Worm (Caenorhabditis elegans) whole organism, L1 larva: ENCODE results near the gene F25B5.3.

ENCODE experiments used
- aly-2 ChIP-seq: fragments of 150-350 bp; optimal IDR thresholded peaks from 2 replicates; lab custom pipeline; 2014; ENCODE audit warnings: missing biosample characterization, missing genetic modification characterization
- ama-1 ChIP-seq: fragments of 150-350 bp; optimal IDR thresholded peaks from 2 replicates; lab custom pipeline; 2014
- blmp-1 ChIP-seq: fragments of 150-350 bp; optimal IDR thresholded peaks from 2 replicates; lab custom pipeline; 2014; ENCODE audit warnings: missing biosample characterization, missing genetic modification characterization
- ceh-63 ChIP-seq: fragments of 200-800 bp; sonication (Bioruptor generic); optimal IDR thresholded peaks from 2 replicates; lab custom pipeline; 2018; ENCODE audit warnings: mild to moderate bottlenecking, missing genetic modification characterization, missing compliant biosample characterization
- ceh-82 ChIP-seq, 3 experiments: fragments of 150-350 bp in 1 of 3; sonication (generic microtip) in 2 of 3; optimal IDR thresholded peaks; 2 replicates each; lab custom pipeline; 2014 to 2017; ENCODE audit warnings: missing biosample characterization in 3 of 3, missing genetic modification characterization in 3 of 3
- dsc-1 ChIP-seq: sonication (generic microtip); optimal IDR thresholded peaks from 2 replicates; lab custom pipeline; 2016; ENCODE audit warnings: mild to moderate bottlenecking, missing genetic modification characterization, missing compliant biosample characterization
- elt-2 ChIP-seq: sonication (generic microtip); optimal IDR thresholded peaks from 2 replicates; lab custom pipeline; 2016; ENCODE audit warnings: missing genetic modification characterization, mild to moderate bottlenecking, inconsistent platforms, missing compliant biosample characterization, missing genetic modification reagents
- elt-3 ChIP-seq, 6 experiments: fragments of 150-350 bp in 1 of 6; sonication (generic microtip); optimal IDR thresholded peaks; 2 replicates each; lab custom pipeline; 2017 to 2018; ENCODE audit warnings: missing biosample characterization in 6 of 6, missing genetic modification characterization in 6 of 6, inconsistent platforms in 1 of 6
- fkh-10 ChIP-seq: sonication (generic microtip); optimal IDR thresholded peaks from 2 replicates; lab custom pipeline; 2017; ENCODE audit warnings: missing biosample characterization, missing genetic modification reagents, missing genetic modification characterization
- hlh-4 ChIP-seq: sonication (generic microtip); optimal IDR thresholded peaks from 2 replicates; lab custom pipeline; 2016; ENCODE audit warnings: mild to moderate bottlenecking, missing genetic modification characterization, missing compliant biosample characterization
- hpl-2 ChIP-seq: fragments of 150-350 bp; optimal IDR thresholded peaks from 2 replicates; lab custom pipeline; 2014; ENCODE audit warnings: missing biosample characterization, missing genetic modification reagents, missing genetic modification characterization
- irx-1 ChIP-seq: sonication (generic microtip); optimal IDR thresholded peaks from 2 replicates; lab custom pipeline; 2016; ENCODE audit warnings: missing genetic modification characterization, missing compliant biosample characterization
- isw-1 ChIP-seq: fragments of 200-800 bp; sonication (Bioruptor generic); IDR thresholded peaks from 2 replicates; pipeline ENCODE4 v1.3.6; 2022; ENCODE audit warnings: missing genetic modification characterization, missing compliant biosample characterization
- lin-14 ChIP-seq: fragments of 200-800 bp; sonication (Bioruptor generic); optimal IDR thresholded peaks from 2 replicates; lab custom pipeline; 2018; ENCODE audit warnings: mild to moderate bottlenecking, missing genetic modification characterization, moderate library complexity, missing compliant biosample characterization
- lin-35 ChIP-seq, 2 experiments: fragments of 150-350 bp; optimal IDR thresholded peaks; 2 replicates each; lab custom pipeline; 2014; ENCODE audit warnings: missing biosample characterization in 2 of 2, missing genetic modification characterization in 2 of 2, missing genetic modification reagents in 2 of 2
- lsy-2 ChIP-seq, 2 experiments: fragments of 150-350 bp; optimal IDR thresholded peaks; 2 replicates each; lab custom pipeline; 2014; ENCODE audit warnings: missing biosample characterization in 2 of 2, missing genetic modification characterization in 2 of 2
- nhr-11 ChIP-seq: fragments of 150-350 bp; optimal IDR thresholded peaks from 2 replicates; lab custom pipeline; 2014; ENCODE audit warnings: missing biosample characterization, missing genetic modification characterization
- nhr-19 ChIP-seq: fragments of 200-800 bp; sonication (Bioruptor generic); conservative IDR thresholded peaks from 2 replicates; pipeline ENCODE4 v1.3.6; 2022; ENCODE audit warnings: missing genetic modification characterization, missing compliant biosample characterization
- nhr-20 ChIP-seq: sonication (generic microtip); optimal IDR thresholded peaks from 2 replicates; lab custom pipeline; 2016; ENCODE audit warnings: mild to moderate bottlenecking, missing genetic modification characterization, missing compliant biosample characterization
- nhr-47 ChIP-seq: sonication (generic microtip); optimal IDR thresholded peaks from 2 replicates; lab custom pipeline; 2016; ENCODE audit warnings: mild to moderate bottlenecking, missing genetic modification characterization, moderate library complexity, missing compliant biosample characterization
- nhr-71 ChIP-seq: sonication (generic microtip); optimal IDR thresholded peaks from 2 replicates; lab custom pipeline; 2016; ENCODE audit warnings: mild to moderate bottlenecking, missing genetic modification characterization, moderate library complexity, missing compliant biosample characterization
- nhr-77 ChIP-seq: fragments of 150-350 bp; optimal IDR thresholded peaks from 2 replicates; lab custom pipeline; 2014; ENCODE audit warnings: missing biosample characterization, missing genetic modification characterization
- nhr-85 ChIP-seq: sonication (generic microtip); peaks from one replicate; lab custom pipeline; 2016; ENCODE audit warnings: missing genetic modification characterization, inconsistent platforms, missing compliant biosample characterization
- snpc-4 ChIP-seq: fragments of 150-350 bp; optimal IDR thresholded peaks from 2 replicates; lab custom pipeline; 2014; ENCODE audit warnings: missing biosample characterization, missing genetic modification characterization
- snu-23 ChIP-seq: sonication (generic microtip); optimal IDR thresholded peaks from 2 replicates; lab custom pipeline; 2016; ENCODE audit warnings: missing genetic modification characterization, missing compliant biosample characterization
- sox-4 ChIP-seq: sonication (generic microtip); optimal IDR thresholded peaks from 2 replicates; lab custom pipeline; 2016; ENCODE audit warnings: missing genetic modification characterization, missing compliant biosample characterization
- sup-37 ChIP-seq: fragments of 200-800 bp; sonication (Bioruptor generic); optimal IDR thresholded peaks from 2 replicates; lab custom pipeline; 2018; ENCODE audit warnings: mild to moderate bottlenecking, missing genetic modification characterization, missing compliant biosample characterization
- tbx-2 ChIP-seq: sonication (generic microtip); optimal IDR thresholded peaks from 2 replicates; lab custom pipeline; 2016; ENCODE audit warnings: missing genetic modification characterization, missing compliant biosample characterization
- tlp-1 ChIP-seq: fragments of 150-350 bp; optimal IDR thresholded peaks from 2 replicates; lab custom pipeline; 2014; ENCODE audit warnings: missing biosample characterization, missing genetic modification characterization
- zag-1 ChIP-seq: fragments of 150-350 bp; optimal IDR thresholded peaks from 2 replicates; lab custom pipeline; 2014; ENCODE audit warnings: missing biosample characterization, missing genetic modification characterization
- zip-4 ChIP-seq: fragments of 200-800 bp; sonication (Bioruptor generic); optimal IDR thresholded peaks from 2 replicates; lab custom pipeline; 2018; ENCODE audit warnings: mild to moderate bottlenecking, missing genetic modification characterization, moderate library complexity, missing compliant biosample characterization
- ztf-11 ChIP-seq, 2 experiments: sonication (generic microtip); optimal IDR thresholded peaks; 2 replicates each; lab custom pipeline; 2016 to 2017; ENCODE audit warnings: missing genetic modification characterization in 2 of 2, missing biosample characterization in 1 of 2, missing compliant biosample characterization in 1 of 2
- ztf-4 ChIP-seq: fragments of 150-350 bp; optimal IDR thresholded peaks from 2 replicates; lab custom pipeline; 2014; ENCODE audit warnings: missing biosample characterization, missing genetic modification characterization

F25B5.3 gene

DNA sequence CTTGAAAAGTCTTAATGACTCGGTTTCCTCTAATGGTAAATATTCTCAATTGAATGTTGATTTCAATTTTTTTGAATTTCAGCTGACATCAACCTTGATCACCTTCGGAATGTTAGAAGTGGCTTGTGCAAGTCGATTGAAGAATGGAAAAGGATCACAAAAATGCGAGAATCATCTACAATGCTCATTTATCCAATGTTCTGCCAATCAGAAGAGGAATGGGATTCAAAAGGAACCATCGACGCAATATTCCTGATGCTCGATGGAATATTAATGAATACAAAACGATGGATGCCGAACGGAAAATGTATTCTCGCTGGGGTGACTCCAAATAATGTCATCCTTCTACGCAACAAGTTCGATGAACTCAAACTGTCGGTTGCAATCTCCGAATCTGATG, 12.9 kb downstream of the F25B5.3 start:
- TF ChIP-seq sup-37 (GFP tag; lab: Kevin White, UChicago) = no peak
- no peak for TF ChIP-seq hpl-2 (GFP tag; lab: Kevin White, UChicago)
- TF ChIP-seq sox-4 (tag; lab: Kevin White, UChicago) = no peak
- no peak for TF ChIP-seq zip-4
- no peak for TF ChIP-seq nhr-47
- TF ChIP-seq zag-1 (tag; lab: Kevin White, UChicago) = no peak
- TF ChIP-seq aly-2 (tag; lab: Kevin White, UChicago) = no peak
- no peak for TF ChIP-seq blmp-1 (tag; lab: Kevin White, UChicago)
- TF ChIP-seq nhr-77 (tag; lab: Kevin White, UChicago) = no peak
- no peak for TF ChIP-seq ama-1
- TF ChIP-seq ztf-11 (tag; optimal IDR thresholded peaks at IDR 0.05; lab: Kevin White, UChicago) = no peak
- no peak for TF ChIP-seq snpc-4

DNA sequence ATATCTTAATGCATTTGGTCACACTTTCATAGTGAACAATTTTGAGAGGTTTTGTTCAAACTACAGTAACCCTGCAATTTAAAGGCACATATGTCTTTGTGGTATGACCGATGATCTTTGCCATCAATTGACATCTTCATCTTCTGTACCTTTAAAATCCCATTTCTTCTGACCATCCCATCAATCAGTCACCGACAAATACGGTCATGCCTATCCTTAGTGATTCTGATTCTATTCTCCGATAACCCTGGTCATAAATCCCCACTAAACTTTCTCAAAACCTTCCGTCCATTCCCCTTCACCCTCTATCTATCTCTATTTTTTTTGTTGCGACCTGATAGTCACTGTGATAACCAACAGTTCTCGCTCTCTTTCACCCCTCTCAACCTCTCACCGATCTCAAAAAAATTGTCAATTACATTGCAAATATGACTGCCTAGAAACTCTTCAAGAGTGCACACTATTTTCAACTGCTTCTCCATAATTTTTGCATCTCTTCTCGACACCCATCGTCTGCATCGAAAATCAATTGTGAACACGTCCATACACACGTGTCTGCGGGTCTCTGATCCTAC, 15.5 kb downstream of the F25B5.3 start:
- TF ChIP-seq snu-23 (GFP tag; lab: Kevin White, UChicago) (peak; percentile 6), nhr-20 (peak; percentile 9), ztf-4 (tag; lab: Kevin White, UChicago) (no peak), nhr-85 (tag; lab: Kevin White, UChicago) (peak; percentile 72), lin-14 (GFP tag; lab: Kevin White, UChicago) (peak; percentile 40), blmp-1 (tag; lab: Kevin White, UChicago) (peak; percentile 91), lsy-2 (tag; optimal IDR thresholded peaks at IDR 0.05; lab: Kevin White, UChicago) (peak in 1 of 2 experiments; percentile 24), ceh-82 (tag; optimal IDR thresholded peaks at IDR 0.05; lab: Kevin White, UChicago) (no peak), elt-3 (tag; optimal IDR thresholded peaks at IDR 0.05; lab: Kevin White, UChicago) (peak in 3 of 6 experiments; percentile 10 to 53 (median 11)), nhr-71 (tag; lab: Kevin White, UChicago) (peak; percentile 20), hlh-4 (tag; lab: Kevin White, UChicago) (no peak)

DNA sequence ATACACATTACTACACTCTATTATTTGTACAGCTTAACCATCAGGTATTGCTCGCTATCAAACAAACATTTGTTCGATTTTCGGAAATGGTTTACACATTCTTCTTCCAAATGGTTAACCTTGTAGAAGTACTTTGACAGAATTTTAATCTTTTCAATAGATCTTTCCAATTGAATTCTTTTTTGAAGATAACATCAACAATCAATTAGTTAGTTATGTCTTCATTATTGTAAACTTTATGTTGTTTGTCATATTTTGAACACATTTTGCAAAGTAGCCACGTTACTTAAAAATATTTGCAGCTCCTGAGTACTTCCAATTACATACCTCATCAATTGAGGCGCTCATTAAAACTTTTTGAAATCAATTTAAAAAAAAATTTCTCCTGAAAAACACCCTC, 16.7 kb downstream of the F25B5.3 start:
- TF ChIP-seq isw-1 (GFP tag; lab: Robert Waterston, UW) = no peak
- TF ChIP-seq lin-14 (GFP tag; lab: Kevin White, UChicago) = peak; percentile 3
- TF ChIP-seq nhr-85 (tag; lab: Kevin White, UChicago) = peak; percentile 64

DNA sequence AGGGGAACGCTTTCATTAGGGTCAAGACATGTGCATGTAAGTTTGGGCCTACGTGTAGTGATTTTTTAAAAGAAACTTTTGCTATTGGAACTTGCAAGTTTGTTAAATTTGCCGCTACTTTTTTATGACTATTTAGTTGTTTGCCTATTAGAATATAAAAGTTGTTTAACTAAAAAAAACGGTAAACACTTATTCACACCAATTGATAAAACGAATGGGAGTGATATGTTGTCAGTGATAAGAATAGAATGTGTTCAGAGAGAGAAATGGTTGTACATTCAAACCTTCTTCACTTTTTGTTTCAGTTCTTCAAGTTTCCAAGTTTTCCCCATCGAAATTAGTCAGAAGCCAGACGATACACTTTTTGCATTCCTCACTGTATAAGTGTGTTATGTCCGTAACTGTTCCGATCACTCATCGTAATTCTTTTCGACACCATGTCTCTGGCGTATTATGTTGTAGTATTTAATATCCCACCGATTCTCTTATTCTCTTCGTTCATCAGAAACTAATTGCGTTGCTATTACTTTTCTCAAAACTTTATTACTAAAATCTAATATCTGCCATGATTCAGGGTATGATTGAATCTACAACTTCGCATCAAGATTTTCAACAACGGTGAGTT, 17.3 kb downstream of the F25B5.3 start, which contains the start of gene dct-6:
Gene dct-6 (plus strand): TSS at position 575 of the 625 bp plus-strand sequence.
- TF ChIP-seq sox-4 (tag; lab: Kevin White, UChicago) (no peak), tbx-2 (tag; lab: Kevin White, UChicago) (no peak), tlp-1 (tag; lab: Kevin White, UChicago) (no peak), dsc-1 (no peak), nhr-19 (GFP tag; lab: Robert Waterston, UW) (no peak), zag-1 (tag; lab: Kevin White, UChicago) (no peak), elt-2 (tag; lab: Kevin White, UChicago) (no peak), lin-35 (GFP tag; optimal IDR thresholded peaks at IDR 0.05; lab: Kevin White, UChicago) (no peak), snu-23 (GFP tag; lab: Kevin White, UChicago) (no peak), ceh-63 (no peak), nhr-20 (no peak), ztf-11 (tag; optimal IDR thresholded peaks at IDR 0.05; lab: Kevin White, UChicago) (no peak), nhr-11 (tag; lab: Kevin White, UChicago) (no peak), zip-4 (no peak)

DNA sequence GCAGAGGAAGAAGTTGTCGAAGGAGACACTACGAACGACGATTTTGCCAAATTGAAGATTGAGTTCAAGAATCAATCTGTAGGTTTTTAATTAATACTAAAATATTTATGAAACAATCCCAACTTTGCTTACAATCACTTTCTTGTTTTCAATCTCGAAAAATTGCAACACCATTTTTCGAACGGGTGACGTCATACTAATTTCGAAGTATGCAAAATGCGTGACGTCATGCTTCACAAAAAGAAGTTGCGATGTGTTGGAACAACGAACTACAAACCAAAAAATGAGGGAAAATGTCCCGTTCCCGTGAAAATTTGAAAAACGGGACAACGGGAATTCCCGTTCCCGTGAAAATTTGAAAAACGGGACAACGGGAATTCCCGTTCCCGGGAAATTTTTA, 19.0 kb downstream of the F25B5.3 start:
- no peak for TF ChIP-seq fkh-10 (GFP tag; lab: Kevin White, UChicago)
- no peak for TF ChIP-seq ama-1
- TF ChIP-seq irx-1 (tag; lab: Kevin White, UChicago) = no peak
- TF ChIP-seq nhr-85 (tag; lab: Kevin White, UChicago) = no peak
